Worm (Caenorhabditis elegans): ENCODE results near the gene T05A8.1.

- TF ChIP-seq egl-27 (tag; optimal IDR thresholded peaks at IDR 0.05) (no peak), fos-1 (tag; optimal IDR thresholded peaks at IDR 0.05) (no peak), nhr-25 (tag; optimal IDR thresholded peaks at IDR 0.05) (no peak), nhr-77 (tag; optimal IDR thresholded peaks at IDR 0.05) (no peak), nhr-129 (tag; optimal IDR thresholded peaks at IDR 0.05) (no peak), blmp-1 (tag; optimal IDR thresholded peaks at IDR 0.05; ENCODE audit: insufficient read depth) (no peak)
Observed at ce11 chrII:2690080-2690479, 19.8 kb downstream of the T05A8.1 start, which contains the start of gene nspf-3.

Data from whole organism, L2 larva.